Fruit fly (Drosophila melanogaster) whole organism, adult: ENCODE measurements around the gene CG17359.
A peak's percentile ranks its signal among the peaks of the same experiment; 100 is the strongest.

Source experiments
- CG11617 ChIP-seq: fragments of 200-800 bp; sonication (Bioruptor generic); optimal IDR thresholded peaks from 2 replicates; lab custom pipeline; 2017; ENCODE audit warnings: mild to moderate bottlenecking, missing biosample characterization, missing genetic modification reagents, missing genetic modification characterization
- CG12768 ChIP-seq: fragments of 200-800 bp; sonication (Bioruptor generic); optimal IDR thresholded peaks from 2 replicates; lab custom pipeline; 2017; ENCODE audit warnings: missing biosample characterization, missing genetic modification characterization, mild to moderate bottlenecking, moderate library complexity, missing genetic modification reagents
- CG14711 ChIP-seq: fragments of 200-800 bp; sonication (Bioruptor generic); optimal IDR thresholded peaks from 2 replicates; lab custom pipeline; 2018; ENCODE audit warnings: missing biosample characterization, mild to moderate bottlenecking, missing genetic modification characterization, moderate library complexity
- CG1620 ChIP-seq: fragments of 200-800 bp; sonication (Bioruptor generic); optimal IDR thresholded peaks from 2 replicates; lab custom pipeline; 2016; ENCODE audit warnings: missing biosample characterization, missing genetic modification characterization
- CG33017 ChIP-seq: fragments of 200-800 bp; sonication (Bioruptor generic); optimal IDR thresholded peaks from 2 replicates; lab custom pipeline; 2018; ENCODE audit warnings: missing biosample characterization, mild to moderate bottlenecking, missing genetic modification characterization, moderate library complexity
- CG5204 ChIP-seq: fragments of 200-800 bp; sonication (Bioruptor generic); optimal IDR thresholded peaks from 2 replicates; lab custom pipeline; 2016; ENCODE audit warnings: missing biosample characterization, missing genetic modification characterization
- CG7045 ChIP-seq: fragments of 200-800 bp; sonication (Bioruptor generic); optimal IDR thresholded peaks from 2 replicates; lab custom pipeline; 2017; ENCODE audit warnings: missing biosample characterization, mild to moderate bottlenecking, missing genetic modification characterization
- CG7101 ChIP-seq: fragments of 200-800 bp; sonication (Bioruptor generic); optimal IDR thresholded peaks from 2 replicates; lab custom pipeline; 2018; ENCODE audit warnings: missing biosample characterization, mild to moderate bottlenecking, missing genetic modification characterization, moderate library complexity
- Clk ChIP-seq: fragments of 200-800 bp; sonication (Bioruptor generic); optimal IDR thresholded peaks from 2 replicates; lab custom pipeline; 2017; ENCODE audit warnings: missing biosample characterization, missing genetic modification characterization
- Crg-1 ChIP-seq: fragments of 200-800 bp; sonication (Bioruptor generic); optimal IDR thresholded peaks from 2 replicates; lab custom pipeline; 2016; ENCODE audit warnings: missing biosample characterization, missing genetic modification characterization
- Hr96 ChIP-seq: fragments of 200-800 bp; sonication (Bioruptor generic); optimal IDR thresholded peaks from 2 replicates; lab custom pipeline; 2016; ENCODE audit warnings: missing biosample characterization, missing genetic modification characterization
- Mnt ChIP-seq: fragments of 200-800 bp; sonication (Bioruptor generic); optimal IDR thresholded peaks from 2 replicates; lab custom pipeline; 2016; ENCODE audit warnings: missing biosample characterization, mild to moderate bottlenecking, missing genetic modification characterization
- bab1 ChIP-seq: fragments of 200-800 bp; sonication (Bioruptor generic); optimal IDR thresholded peaks from 3 replicates; lab custom pipeline; 2019; ENCODE audit warnings: missing biosample characterization, mild to moderate bottlenecking, missing genetic modification characterization, moderate library complexity
- cic ChIP-seq: fragments of 200-800 bp; sonication (Bioruptor generic); optimal IDR thresholded peaks from 2 replicates; lab custom pipeline; 2017; ENCODE audit warnings: missing biosample characterization, mild to moderate bottlenecking, missing genetic modification characterization, moderate library complexity
- cnc ChIP-seq, 2 experiments: fragments of >200 bp; optimal IDR thresholded peaks; 2 replicates each; lab custom pipeline; 2017
- kay ChIP-seq: fragments of 200-800 bp; sonication (Bioruptor generic); peaks from one replicate; lab custom pipeline; 2016; ENCODE audit warnings: missing biosample characterization, missing genetic modification characterization, borderline replicate concordance
- ovo ChIP-seq: fragments of 200-800 bp; sonication (Bioruptor generic); optimal IDR thresholded peaks from 2 replicates; lab custom pipeline; 2016; ENCODE audit warnings: missing biosample characterization, missing genetic modification characterization
- pad ChIP-seq: fragments of 200-800 bp; sonication (Bioruptor generic); optimal IDR thresholded peaks from 3 replicates; lab custom pipeline; 2017; ENCODE audit warnings: missing biosample characterization, missing genetic modification characterization, mild to moderate bottlenecking, moderate library complexity, missing genetic modification reagents
- tj ChIP-seq: fragments of 200-800 bp; sonication (Bioruptor generic); optimal IDR thresholded peaks from 3 replicates; lab custom pipeline; 2017; ENCODE audit warnings: missing biosample characterization, mild to moderate bottlenecking, missing genetic modification characterization, moderate library complexity
- toe ChIP-seq: fragments of 200-800 bp; sonication (Bioruptor generic); optimal IDR thresholded peaks from 2 replicates; lab custom pipeline; 2016; ENCODE audit warnings: missing biosample characterization, missing genetic modification characterization

Gene CG17359

DNA sequence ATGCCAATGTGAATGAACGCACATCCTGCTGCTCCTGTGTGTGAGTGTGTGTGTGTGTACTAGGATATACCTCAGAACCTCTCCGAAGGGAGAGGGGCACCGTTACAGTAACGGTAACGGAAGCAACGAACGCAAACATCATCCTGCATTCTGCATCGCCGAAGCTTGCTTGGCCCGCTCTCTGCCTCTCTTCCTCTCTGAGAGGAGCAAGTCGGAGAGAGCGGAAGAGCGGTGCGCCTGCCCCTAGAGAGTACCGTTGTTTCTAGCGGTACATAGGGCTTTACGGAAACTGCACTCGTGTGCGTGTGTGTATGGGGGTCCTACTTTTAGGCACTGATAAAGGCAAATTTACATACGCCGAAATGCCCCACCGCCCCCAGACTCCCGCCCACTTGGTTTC, 7.7 kb downstream of the CG17359 start:
- no peak for TF ChIP-seq CG5204
- TF ChIP-seq bab1 (GFP tag; lab: Kevin White, UChicago) = no peak
- no peak for TF ChIP-seq CG1620 (GFP tag; lab: Kevin White, UChicago)
- no peak for TF ChIP-seq Clk
- no peak for TF ChIP-seq toe (GFP tag; lab: Kevin White, UChicago)
- no peak for TF ChIP-seq CG33017 (tag; lab: Kevin White, UChicago)
- TF ChIP-seq tj = no peak
- no peak for TF ChIP-seq Mnt (GFP tag; lab: Kevin White, UChicago)

dm6 chr3L:13987578-13987977, 11.5 kb downstream of the CG17359 start, which contains the start of gene CG9040:
TSS of gene CG9040 (plus strand) at chr3L:13987878.
- no peak for TF ChIP-seq CG7101
- no peak for TF ChIP-seq Crg-1
- TF ChIP-seq ovo (GFP tag; lab: Kevin White, UChicago) = no peak
- TF ChIP-seq CG5204 = no peak
- TF ChIP-seq CG11617 (GFP tag; lab: Kevin White, UChicago) = no peak
- no peak for TF ChIP-seq kay
- no peak for TF ChIP-seq CG14711 (tag; lab: Kevin White, UChicago)
- TF ChIP-seq Mnt (GFP tag; lab: Kevin White, UChicago) = no peak
- TF ChIP-seq CG12768 (GFP tag; lab: Kevin White, UChicago) = no peak
- TF ChIP-seq Hr96 (GFP tag; lab: Kevin White, UChicago) = no peak
- no peak for TF ChIP-seq CG1620 (GFP tag; lab: Kevin White, UChicago)
- no peak for TF ChIP-seq cnc (optimal IDR thresholded peaks at IDR 0.05; lab: Kevin White, UChicago)
- TF ChIP-seq cic (GFP tag; lab: Kevin White, UChicago) = no peak
- TF ChIP-seq CG33017 (tag; lab: Kevin White, UChicago) = no peak
- TF ChIP-seq bab1 (GFP tag; lab: Kevin White, UChicago) = no peak

DNA sequence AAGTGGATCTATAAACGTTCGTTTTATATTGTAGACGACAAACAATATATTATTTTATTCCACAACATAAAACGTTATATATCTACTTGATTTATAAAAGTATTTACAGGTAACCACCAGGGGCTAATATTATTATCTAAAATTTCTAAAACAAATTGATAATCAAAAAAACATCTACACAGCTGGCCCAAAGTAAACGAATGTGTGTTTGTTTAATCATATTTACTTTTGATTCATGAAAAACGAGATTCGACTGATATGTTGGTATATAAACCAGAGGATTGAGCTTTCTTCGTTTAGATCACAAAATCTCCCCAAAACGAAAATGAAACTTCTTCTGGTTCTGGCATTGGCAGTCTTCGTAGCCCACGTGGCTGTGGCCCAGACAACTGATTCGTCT, 12.7 kb downstream of the CG17359 start, which contains the start of gene CG17362:
CG17362 (plus strand) TSS at position 291 of the 400 bp plus-strand sequence.
- no peak for TF ChIP-seq Crg-1
- TF ChIP-seq cic (GFP tag; lab: Kevin White, UChicago) = no peak
- no peak for TF ChIP-seq Mnt (GFP tag; lab: Kevin White, UChicago)
- TF ChIP-seq CG7101 = no peak
- TF ChIP-seq bab1 (GFP tag; lab: Kevin White, UChicago) = no peak

DNA sequence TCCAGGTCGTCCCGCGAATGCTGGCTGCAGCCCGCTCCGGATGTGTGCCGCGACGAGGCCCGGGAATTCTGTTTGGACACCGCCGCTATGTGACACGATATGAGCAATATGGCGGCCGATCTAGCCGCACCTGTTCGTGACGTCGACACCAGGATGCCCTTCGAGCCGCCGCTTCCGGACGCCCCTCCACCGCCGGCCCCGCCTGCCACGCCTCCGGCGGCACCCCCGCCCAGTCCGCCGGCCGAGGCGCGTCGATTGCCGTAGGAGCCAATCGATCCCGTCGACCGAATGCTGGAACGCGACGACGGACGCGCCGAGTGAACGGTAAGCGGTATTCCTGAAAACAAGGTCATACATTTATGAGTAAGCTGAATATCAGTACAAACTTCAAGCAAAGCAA, 16.5 kb downstream of the CG17359 start:
- no peak for TF ChIP-seq CG5204
- no peak for TF ChIP-seq CG12768 (GFP tag; lab: Kevin White, UChicago)
- no peak for TF ChIP-seq ovo (GFP tag; lab: Kevin White, UChicago)
- no peak for TF ChIP-seq kay

DNA sequence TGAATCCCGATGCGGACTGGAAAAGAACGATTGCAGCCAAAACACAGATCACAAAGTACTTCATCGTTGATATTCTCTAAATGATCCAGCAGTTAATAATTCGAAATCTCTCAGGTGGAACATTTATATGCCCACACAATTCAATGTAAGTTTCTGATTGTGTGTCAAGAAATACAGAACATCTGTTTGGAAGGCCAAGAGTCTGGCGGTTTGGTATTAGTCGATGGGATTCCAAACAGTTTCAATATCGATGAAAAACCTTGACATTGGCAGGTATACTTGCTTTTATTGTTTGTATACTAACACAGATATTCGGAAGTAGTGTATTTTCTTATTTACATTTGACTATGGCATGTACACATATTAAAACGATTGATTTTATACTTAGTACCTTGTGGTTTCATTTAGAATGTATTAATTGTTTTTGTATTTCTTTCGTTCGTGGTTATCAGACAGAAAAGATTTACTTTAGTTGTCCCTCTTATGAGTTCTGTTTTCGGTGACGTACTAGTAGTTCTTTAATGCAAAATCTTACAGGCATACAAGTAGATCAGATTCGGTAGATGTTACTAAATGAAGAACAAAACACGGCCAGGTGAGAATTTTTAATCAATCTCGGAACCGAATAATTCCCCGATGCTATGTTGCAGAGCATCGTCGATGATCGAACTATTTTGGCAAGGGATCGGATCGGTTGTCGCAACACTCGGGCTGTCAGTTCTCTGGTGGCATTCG, 25.5 kb downstream of the CG17359 start, which contains the start of the genes CG13738 and Hsc70-1:
CG13738 (minus strand) TSS at position 101 of the 735 bp plus-strand sequence.
Hsc70-1 (plus strand) TSS at position 685 of the 735 bp plus-strand sequence.
- TF ChIP-seq CG1620 (GFP tag; lab: Kevin White, UChicago) (no peak), CG14711 (tag; lab: Kevin White, UChicago) (no peak), CG7101 (no peak), Hr96 (GFP tag; lab: Kevin White, UChicago) (no peak), CG33017 (tag; lab: Kevin White, UChicago) (no peak)

dm6 chr3L:13965502-13965843, 33.6 kb downstream of the CG17359 start:
- no peak for TF ChIP-seq ovo (GFP tag; lab: Kevin White, UChicago)
- no peak for TF ChIP-seq cic (GFP tag; lab: Kevin White, UChicago)
- TF ChIP-seq CG7101 = no peak
- no peak for TF ChIP-seq CG11617 (GFP tag; lab: Kevin White, UChicago)
- no peak for TF ChIP-seq CG5204
- no peak for TF ChIP-seq Mnt (GFP tag; lab: Kevin White, UChicago)
- no peak for TF ChIP-seq CG33017 (tag; lab: Kevin White, UChicago)
- TF ChIP-seq CG12768 (GFP tag; lab: Kevin White, UChicago) = no peak
- no peak for TF ChIP-seq CG7045 (GFP tag; lab: Kevin White, UChicago)

DNA sequence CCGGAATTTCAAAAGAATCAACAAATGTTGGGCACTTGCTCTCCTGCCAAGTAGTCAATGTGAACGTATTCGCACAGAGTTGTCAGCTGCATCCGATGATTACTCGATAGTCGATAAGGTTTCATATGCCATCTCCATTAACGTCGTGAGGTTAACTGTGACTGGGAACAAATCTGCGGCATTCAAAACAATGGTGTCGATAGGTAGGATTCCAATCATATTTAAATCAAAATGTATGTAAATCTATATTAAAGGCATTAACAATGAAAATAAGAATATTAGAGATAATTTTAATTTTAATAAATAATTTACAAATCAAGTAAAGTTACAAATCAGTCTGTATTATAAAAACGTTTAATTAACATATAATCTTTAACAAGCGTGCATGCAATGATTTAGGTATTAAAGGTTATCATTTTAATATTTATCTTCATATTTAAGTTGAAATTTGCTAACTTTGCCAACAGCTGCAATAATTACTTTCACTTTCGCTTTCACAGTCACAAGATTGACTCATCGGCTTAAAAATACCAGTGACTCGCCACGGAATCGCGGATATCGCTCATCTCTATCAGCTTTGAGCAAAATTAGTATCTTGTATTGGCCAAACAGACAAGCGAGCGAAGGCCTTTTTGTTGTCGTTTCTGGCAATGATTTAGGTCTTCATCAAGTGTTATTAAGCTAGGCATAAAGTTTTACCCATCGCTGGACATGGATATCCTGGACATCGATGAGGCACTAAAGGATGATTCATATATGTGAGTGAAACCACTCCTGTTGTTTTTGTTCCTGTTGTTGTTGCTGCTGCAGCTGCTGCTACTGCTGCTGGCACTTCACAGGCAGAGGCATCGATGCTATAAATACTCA, 34.2 kb downstream of the CG17359 start, which contains the start of the genes Meics, Nxf3 and ssp2:
Meics (minus strand) TSS at position 68 of the 867 bp plus-strand sequence.
Nxf3 (plus strand) TSS at position 569 of the 867 bp plus-strand sequence.
ssp2 (plus strand) TSS at position 569 of the 867 bp plus-strand sequence.
- TF ChIP-seq CG7045 (GFP tag; lab: Kevin White, UChicago) = peak; percentile 64
- peak; percentile 16 for TF ChIP-seq CG33017 (tag; lab: Kevin White, UChicago)
- peak; percentile 27 for TF ChIP-seq pad (GFP tag; lab: Kevin White, UChicago)
- peak; percentile 49 for TF ChIP-seq Crg-1
- TF ChIP-seq CG7101 = no peak
- peak; percentile 54 for TF ChIP-seq toe (GFP tag; lab: Kevin White, UChicago)
- TF ChIP-seq kay = peak; percentile 98
- TF ChIP-seq tj = peak; percentile 24
- peak; percentile 33 for TF ChIP-seq CG11617 (GFP tag; lab: Kevin White, UChicago)
- TF ChIP-seq Mnt (GFP tag; lab: Kevin White, UChicago) = no peak
- TF ChIP-seq cnc (optimal IDR thresholded peaks at IDR 0.05; lab: Kevin White, UChicago) = no peak
- TF ChIP-seq CG14711 (tag; lab: Kevin White, UChicago) = peak; percentile 90
- no peak for TF ChIP-seq cic (GFP tag; lab: Kevin White, UChicago)
- TF ChIP-seq Hr96 (GFP tag; lab: Kevin White, UChicago) = peak; percentile 52
- peak; percentile 29 for TF ChIP-seq CG5204
- TF ChIP-seq CG1620 (GFP tag; lab: Kevin White, UChicago) = peak; percentile 28
